Fruit fly (Drosophila melanogaster) whole organism, wandering third instar larva: ENCODE results near the gene rols.
A peak's percentile ranks its signal among the peaks of the same experiment; 100 is the strongest.

ENCODE experiments used
- Abd-B ChIP-seq: fragments of >200 bp; optimal IDR thresholded peaks from 2 replicates; lab custom pipeline; 2017; ENCODE audit warnings: missing biosample characterization, missing genetic modification characterization
- CG32264 ChIP-seq: fragments of 200-800 bp; sonication (Bioruptor generic); optimal IDR thresholded peaks from 2 replicates; lab custom pipeline; 2016; ENCODE audit warnings: missing biosample characterization, missing genetic modification characterization
- CG9705 ChIP-seq: fragments of 200-800 bp; sonication (Bioruptor generic); optimal IDR thresholded peaks from 2 replicates; lab custom pipeline; 2018; ENCODE audit warnings: missing biosample characterization, mild to moderate bottlenecking, missing genetic modification characterization
- Dfd ChIP-seq: fragments of >200 bp; optimal IDR thresholded peaks from 2 replicates; lab custom pipeline; 2017; ENCODE audit warnings: missing biosample characterization, missing genetic modification characterization
- Dif ChIP-seq: fragments of 200-275, 200-300 bp; sonication (Bioruptor generic); optimal IDR thresholded peaks from 2 replicates; lab custom pipeline; 2018; ENCODE audit warnings: missing biosample characterization, missing genetic modification characterization; ENCODE audit not compliant: partially characterized antibody
- GATAd ChIP-seq: sonication (Bioruptor generic); optimal IDR thresholded peaks from 2 replicates; lab custom pipeline; 2016; ENCODE audit warnings: missing biosample characterization, missing genetic modification characterization
- HLH106 ChIP-seq: fragments of 200-800 bp; optimal IDR thresholded peaks from 3 replicates; lab custom pipeline; 2019; ENCODE audit warnings: missing biosample characterization, mild to moderate bottlenecking, missing genetic modification characterization, moderate library complexity
- Hnf4 ChIP-seq: fragments of 200-800 bp; sonication (Bioruptor generic); optimal IDR thresholded peaks from 2 replicates; lab custom pipeline; 2016; ENCODE audit warnings: missing biosample characterization, mild to moderate bottlenecking, missing genetic modification characterization
- Hr78 ChIP-seq: fragments of >200 bp; optimal IDR thresholded peaks from 2 replicates; lab custom pipeline; 2017; ENCODE audit warnings: missing biosample characterization, missing genetic modification characterization
- Hr83 ChIP-seq: fragments of 200-300 bp; sonication (Bioruptor generic); optimal IDR thresholded peaks from 2 replicates; lab custom pipeline; 2016; ENCODE audit warnings: missing biosample characterization, mild to moderate bottlenecking, missing genetic modification characterization, moderate library complexity; ENCODE audit not compliant: poor library complexity, severe bottlenecking
- Jra ChIP-seq: sonication (Bioruptor generic); optimal IDR thresholded peaks from 2 replicates; lab custom pipeline; 2016; ENCODE audit warnings: missing biosample characterization, missing genetic modification characterization
- Myc ChIP-seq: fragments of >200 bp; optimal IDR thresholded peaks from 2 replicates; lab custom pipeline; 2017
- N ChIP-seq: fragments of >200 bp; optimal IDR thresholded peaks from 2 replicates; lab custom pipeline; 2018; ENCODE audit warnings: missing biosample characterization, missing external identifiers, missing genetic modification characterization
- OdsH ChIP-seq: fragments of 200-800 bp; sonication (Bioruptor generic); optimal IDR thresholded peaks from 2 replicates; lab custom pipeline; 2016; ENCODE audit warnings: missing biosample characterization, mild to moderate bottlenecking, missing genetic modification characterization
- Rel ChIP-seq, 2 experiments: fragments of 200-800 bp; sonication (Bioruptor generic) in 1 of 2; optimal IDR thresholded peaks; 2 replicates in 1 of 2; 3 replicates in 1 of 2; lab custom pipeline; 2016 to 2019; ENCODE audit warnings: mild to moderate bottlenecking in 2 of 2, missing biosample characterization in 2 of 2, missing genetic modification characterization in 2 of 2, moderate library complexity in 1 of 2
- Sp1 ChIP-seq: fragments of 200-800 bp; sonication (Bioruptor generic); optimal IDR thresholded peaks from 3 replicates; lab custom pipeline; 2019; ENCODE audit warnings: missing biosample characterization, mild to moderate bottlenecking, missing genetic modification characterization, moderate library complexity
- Vsx2 ChIP-seq: fragments of 200-300, 225-300 bp; sonication (Bioruptor generic); optimal IDR thresholded peaks from 2 replicates; lab custom pipeline; 2018; ENCODE audit warnings: missing biosample characterization, missing genetic modification characterization; ENCODE audit not compliant: partially characterized antibody
- br ChIP-seq: fragments of 200-800 bp; sonication (Bioruptor generic); optimal IDR thresholded peaks from 2 replicates; lab custom pipeline; 2016; ENCODE audit warnings: missing biosample characterization, missing genetic modification characterization
- brk ChIP-seq: fragments of 200-800 bp; sonication (Bioruptor generic); optimal IDR thresholded peaks from 2 replicates; lab custom pipeline; 2016; ENCODE audit warnings: missing biosample characterization, mild to moderate bottlenecking, missing genetic modification characterization
- dl ChIP-seq, 2 experiments: fragments of 175-275, 200-275 bp in 1 of 2; fragments of 200-275 bp in 1 of 2; sonication (Bioruptor generic); optimal IDR thresholded peaks; lab custom pipeline; 2018; ENCODE audit warnings: mild to moderate bottlenecking in 2 of 2, missing biosample characterization in 2 of 2, missing genetic modification characterization in 2 of 2, moderate library complexity in 2 of 2; ENCODE audit not compliant: partially characterized antibody in 2 of 2, insufficient read depth in 1 of 2
- dmrt93B ChIP-seq: fragments of 200-800 bp; sonication (Bioruptor generic); optimal IDR thresholded peaks from 2 replicates; lab custom pipeline; 2018; ENCODE audit warnings: missing biosample characterization, mild to moderate bottlenecking, missing genetic modification characterization
- dsf ChIP-seq: sonication (Bioruptor generic); optimal IDR thresholded peaks from 2 replicates; lab custom pipeline; 2016; ENCODE audit warnings: missing biosample characterization, missing genetic modification characterization, borderline replicate concordance
- ey ChIP-seq: fragments of 200-800 bp; sonication (Bioruptor generic); optimal IDR thresholded peaks from 2 replicates; lab custom pipeline; 2016; ENCODE audit warnings: missing biosample characterization, missing genetic modification characterization
- foxo ChIP-seq, 2 experiments: fragments of 200-800 bp; sonication (Bioruptor generic); optimal IDR thresholded peaks; 2 replicates in 1 of 2; 3 replicates in 1 of 2; lab custom pipeline; 2016 to 2017; ENCODE audit warnings: missing biosample characterization in 2 of 2, missing genetic modification characterization in 2 of 2
- fru ChIP-seq: fragments of 200-800 bp; sonication (Bioruptor generic); optimal IDR thresholded peaks from 3 replicates; lab custom pipeline; 2016; ENCODE audit warnings: missing biosample characterization, mild to moderate bottlenecking, missing genetic modification characterization
- h ChIP-seq: fragments of 200-800 bp; sonication (Bioruptor generic); optimal IDR thresholded peaks from 3 replicates; lab custom pipeline; 2016; ENCODE audit warnings: missing biosample characterization, mild to moderate bottlenecking, missing genetic modification characterization
- lola ChIP-seq: fragments of >200 bp; optimal IDR thresholded peaks from 2 replicates; lab custom pipeline; 2017; ENCODE audit warnings: missing biosample characterization, missing genetic modification characterization
- pan ChIP-seq: fragments of >200 bp; optimal IDR thresholded peaks from 2 replicates; lab custom pipeline; 2017
- psq ChIP-seq: fragments of 200-800 bp; sonication (Bioruptor generic); optimal IDR thresholded peaks from 3 replicates; lab custom pipeline; 2017; ENCODE audit warnings: missing biosample characterization, mild to moderate bottlenecking, missing genetic modification characterization, moderate library complexity
- rgr ChIP-seq: fragments of 200-800 bp; sonication (Bioruptor generic); optimal IDR thresholded peaks from 3 replicates; lab custom pipeline; 2016; ENCODE audit warnings: missing biosample characterization, mild to moderate bottlenecking, missing genetic modification characterization
- sage ChIP-seq: fragments of 200-800 bp; sonication (Bioruptor generic); optimal IDR thresholded peaks from 2 replicates; lab custom pipeline; 2016; ENCODE audit warnings: missing biosample characterization, mild to moderate bottlenecking, missing genetic modification characterization
- usp ChIP-seq: fragments of >200 bp; optimal IDR thresholded peaks from 2 replicates; lab custom pipeline; 2017; ENCODE audit warnings: missing biosample characterization, missing genetic modification characterization

Gene rols

dm6 chr3L:12085691-12086078 is 21.0 kb upstream of the rols start:
- TF ChIP-seq usp (GFP tag; lab: Kevin White, UChicago) (no peak), rgr (GFP tag; lab: Kevin White, UChicago) (no peak), ey (GFP tag; lab: Kevin White, UChicago) (no peak), Jra (no peak), sage (GFP tag; lab: Kevin White, UChicago) (no peak), Hr83 (GFP tag; lab: Kevin White, UChicago) (no peak), brk (GFP tag; lab: Kevin White, UChicago) (no peak)

DNA sequence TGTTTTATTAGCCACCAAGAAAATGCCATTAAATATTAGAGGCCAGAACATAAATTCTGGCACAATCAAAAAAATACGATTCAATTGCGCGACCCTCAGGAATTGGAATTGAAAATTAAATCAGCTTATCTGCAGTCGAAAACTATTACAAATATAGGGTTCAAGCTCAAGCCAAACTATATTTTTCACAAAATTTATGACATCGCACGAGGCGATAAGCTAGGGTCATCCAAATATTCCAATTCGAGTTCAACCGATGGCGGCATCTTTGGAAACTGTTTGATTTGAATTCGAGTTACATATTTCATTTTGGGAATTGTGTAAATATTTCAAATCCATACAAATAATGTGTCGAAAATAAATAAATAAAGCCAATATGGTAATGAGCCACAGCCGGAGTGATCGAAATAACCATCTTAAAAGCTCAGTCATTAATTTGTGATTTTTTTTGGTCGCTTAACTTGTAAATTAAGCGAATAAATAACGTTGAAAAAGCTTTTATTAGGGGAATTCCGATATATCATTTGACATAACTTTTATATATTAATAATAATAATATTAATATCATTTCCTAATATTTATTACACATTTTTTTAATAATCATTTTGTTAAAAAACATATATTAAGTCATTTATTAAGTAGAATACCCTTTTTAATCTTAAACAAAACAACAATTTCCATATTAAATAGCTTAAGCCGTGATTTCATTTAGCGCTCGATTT is 20.5 kb upstream of the rols start:
- TF ChIP-seq N (GFP tag; lab: Kevin White, UChicago) (no peak), Jra (no peak), br (GFP tag; lab: Kevin White, UChicago) (no peak), CG32264 (GFP tag; lab: Kevin White, UChicago) (no peak)

DNA sequence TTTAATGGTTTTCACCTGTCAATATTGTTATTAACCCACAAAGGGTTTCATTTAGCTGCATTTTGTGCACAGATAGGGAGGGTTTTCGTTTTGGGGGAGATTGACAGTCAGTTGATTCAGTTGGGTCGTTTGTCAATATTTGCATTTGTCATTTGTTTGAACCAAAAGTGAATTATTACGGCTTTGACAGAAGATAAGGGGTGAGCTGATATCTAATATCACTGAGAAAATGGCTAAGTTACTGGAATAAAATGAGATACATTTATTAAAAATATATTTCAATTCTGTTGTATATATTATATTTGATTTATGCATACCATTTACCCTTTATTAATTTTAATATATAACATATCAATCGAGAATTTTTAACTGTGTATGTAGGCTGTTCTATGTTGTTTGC is 19.2 kb upstream of the rols start:
- TF ChIP-seq Hr78 (GFP tag; lab: Kevin White, UChicago) (no peak), Rel (GFP tag; optimal IDR thresholded peaks at IDR 0.05; lab: Kevin White, UChicago) (no peak), Rel (tag; optimal IDR thresholded peaks at IDR 0.05; lab: Kevin White, UChicago) (no peak), lola (no peak), dmrt93B (GFP tag; lab: Kevin White, UChicago) (no peak), psq (GFP tag; lab: Kevin White, UChicago) (no peak), Myc (lab: Kevin White, UChicago) (no peak), usp (GFP tag; lab: Kevin White, UChicago) (no peak), Dif (GFP tag; lab: Kevin White, UChicago) (no peak), Vsx2 (GFP tag; lab: Kevin White, UChicago) (no peak), brk (GFP tag; lab: Kevin White, UChicago) (no peak), rgr (GFP tag; lab: Kevin White, UChicago) (peak; percentile 69), GATAd (GFP tag; lab: Kevin White, UChicago) (no peak), HLH106 (tag; lab: Kevin White, UChicago) (peak; percentile 3), dsf (GFP tag; lab: Kevin White, UChicago) (no peak), h (peak; percentile 37), br (GFP tag; lab: Kevin White, UChicago) (peak; percentile 1), Sp1 (peak; percentile 22), CG9705 (no peak), ey (GFP tag; lab: Kevin White, UChicago) (no peak), sage (GFP tag; lab: Kevin White, UChicago) (no peak), fru (GFP tag; lab: Kevin White, UChicago) (no peak), N (GFP tag; lab: Kevin White, UChicago) (no peak), OdsH (GFP tag; lab: Kevin White, UChicago) (peak; percentile 30), dl (GFP tag; optimal IDR thresholded peaks at IDR 0.05; lab: Kevin White, UChicago; ENCODE audit: insufficient read depth in 1 of 2, partially characterized antibody in 2 of 2) (no peak), Dfd (no peak), Hnf4 (GFP tag; lab: Kevin White, UChicago) (peak; percentile 17), Hr83 (GFP tag; lab: Kevin White, UChicago) (peak; percentile 57), pan (no peak), foxo (GFP tag; optimal IDR thresholded peaks at IDR 0.05; lab: Kevin White, UChicago) (peak in 1 of 2 experiments; percentile 41), CG32264 (GFP tag; lab: Kevin White, UChicago) (no peak)

- no peak for TF ChIP-seq Abd-B (GFP tag; lab: Kevin White, UChicago)
Measured at dm6 chr3L:12083092-12083680, 18.5 kb upstream of the rols start.
